Worm (Caenorhabditis elegans) whole organism, midembryonic: ENCODE data around the gene T04F8.7.

Experiments used
- T22C8.4 ChIP-seq: fragments of 200-800 bp; sonication (Bioruptor generic); IDR thresholded peaks from 2 replicates; pipeline ENCODE4 v1.3.6; 2022; ENCODE audit warnings: missing genetic modification characterization, missing compliant biosample characterization
- flt-1 ChIP-seq: fragments of 200-800 bp; sonication (Bioruptor generic); IDR thresholded peaks from 2 replicates; pipeline ENCODE4 v1.3.6; 2022; ENCODE audit warnings: missing genetic modification characterization, missing compliant biosample characterization
- klf-2 ChIP-seq: fragments of 200-800 bp; sonication (Bioruptor generic); conservative IDR thresholded peaks from 2 replicates; pipeline ENCODE4 v1.3.6; 2022; ENCODE audit warnings: missing genetic modification reagents, missing genetic modification characterization, missing compliant biosample characterization
- ref-1 ChIP-seq: fragments of 200-800 bp; sonication (Bioruptor generic); conservative IDR thresholded peaks from 2 replicates; pipeline ENCODE4 v1.3.6; 2022; ENCODE audit warnings: missing genetic modification reagents, missing genetic modification characterization, missing compliant biosample characterization
- ztf-29 ChIP-seq: fragments of 200-800 bp; sonication (Bioruptor generic); IDR thresholded peaks from 2 replicates; pipeline ENCODE4 v1.3.6; 2022; ENCODE audit warnings: missing genetic modification reagents, missing genetic modification characterization, missing compliant biosample characterization

DNA sequence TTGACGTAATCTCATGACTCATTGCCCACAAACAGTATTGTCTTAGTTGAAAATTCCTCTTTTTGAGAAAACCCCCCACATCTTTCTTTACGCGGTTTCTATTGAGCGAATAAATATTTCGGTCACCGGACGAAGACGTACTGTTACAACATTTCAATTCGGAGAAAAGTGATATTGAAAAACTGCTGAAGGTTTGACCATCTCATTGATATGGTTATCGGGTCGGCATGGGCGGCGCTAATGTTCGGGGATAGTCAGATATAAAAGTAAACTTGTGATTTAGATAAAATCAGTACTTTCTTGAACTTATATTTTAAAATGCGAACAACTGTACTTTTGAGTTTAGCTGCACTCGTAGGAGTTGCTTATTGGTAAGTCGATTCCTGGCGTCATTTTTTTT is 33.6 kb downstream of the T04F8.7 start, which contains the start of gene T04F8.8:
- no peak for TF ChIP-seq T22C8.4 (GFP tag; lab: Robert Waterston, UW)
- TF ChIP-seq flt-1 (GFP tag; lab: Robert Waterston, UW), result no peak
- TF ChIP-seq klf-2, result no peak
- TF ChIP-seq ref-1 (GFP tag; lab: Robert Waterston, UW), result no peak
- no peak for TF ChIP-seq ztf-29 (GFP tag; lab: Robert Waterston, UW)
